Worm (Caenorhabditis elegans): ENCODE measurements around the gene fbxa-190.

ce11 chrX:1395793-1396192 is 24.0 kb downstream of the fbxa-190 start:
- no peak for TF ChIP-seq mxl-1 (tag; optimal IDR thresholded peaks at IDR 0.05)
- TF ChIP-seq athp-1 (tag; optimal IDR thresholded peaks at IDR 0.05), result no peak
- no peak for TF ChIP-seq hlh-12 (tag; optimal IDR thresholded peaks at IDR 0.05)
- no peak for TF ChIP-seq sea-2 (GFP tag; IDR thresholded peaks at IDR 0.05)
- no peak for TF ChIP-seq attf-6 (GFP tag; IDR thresholded peaks at IDR 0.05)
- TF ChIP-seq ztf-26 (tag; optimal IDR thresholded peaks at IDR 0.05), result no peak
- no peak for TF ChIP-seq C06A6.2 (GFP tag; conservative IDR thresholded peaks at IDR 0.05)
- TF ChIP-seq akir-1 (GFP tag; optimal IDR thresholded peaks at IDR 0.05), result no peak
- TF ChIP-seq Y67H2A.10 (GFP tag; conservative IDR thresholded peaks at IDR 0.05), result no peak
- no peak for TF ChIP-seq snpc-4 (GFP tag; optimal IDR thresholded peaks at IDR 0.05)
- no peak for TF ChIP-seq snpc-4 (tag; optimal IDR thresholded peaks at IDR 0.05)
- no peak for TF ChIP-seq C17E4.6 (GFP tag; IDR thresholded peaks at IDR 0.05)
